Worm (Caenorhabditis elegans) whole organism, young adult: ENCODE results near the gene arx-2.

Source experiments
- D2030.7 ChIP-seq: fragments of 200-800 bp; sonication (Bioruptor generic); IDR thresholded peaks from 2 replicates; pipeline ENCODE4 v1.3.6; 2022; ENCODE audit warnings: missing genetic modification reagents, missing genetic modification characterization, missing compliant biosample characterization
- ceh-91 ChIP-seq: fragments of 200-800 bp; sonication (Bioruptor generic); IDR thresholded peaks from 2 replicates; pipeline ENCODE4 v1.3.6; 2022; ENCODE audit warnings: missing genetic modification reagents, missing genetic modification characterization, missing compliant biosample characterization
- gei-17 ChIP-seq: fragments of 200-800 bp; sonication (Bioruptor generic); optimal IDR thresholded peaks from 2 replicates; lab custom pipeline; 2018; ENCODE audit warnings: mild to moderate bottlenecking, missing genetic modification characterization, missing compliant biosample characterization
- nfya-1 ChIP-seq: sonication (generic microtip); optimal IDR thresholded peaks from 2 replicates; lab custom pipeline; 2017; ENCODE audit warnings: antibody characterized with exemption, missing compliant biosample characterization, missing genetic modification characterization, borderline replicate concordance; ENCODE audit not compliant: insufficient read depth
- snpc-1.3 ChIP-seq: sonication (generic microtip); optimal IDR thresholded peaks from 2 replicates; lab custom pipeline; 2017; ENCODE audit warnings: missing genetic modification characterization, mild to moderate bottlenecking, missing compliant biosample characterization, antibody characterized with exemption, moderate library complexity, missing genotype, missing genetic modification reagents; ENCODE audit not compliant: insufficient read depth
- unc-62 ChIP-seq: fragments of 150-350 bp; optimal IDR thresholded peaks from 2 replicates; lab custom pipeline; 2014; ENCODE audit warnings: missing biosample characterization, missing genetic modification reagents, missing genetic modification characterization
- ztf-28 ChIP-seq: fragments of 200-800 bp; sonication (Bioruptor generic); IDR thresholded peaks from 2 replicates; pipeline ENCODE4 v1.3.6; 2022; ENCODE audit warnings: missing genetic modification reagents, missing genetic modification characterization, missing compliant biosample characterization

- TF ChIP-seq ceh-91 (GFP tag; lab: Robert Waterston, UW): no peak
- no peak for TF ChIP-seq snpc-1.3 (tag; lab: Kevin White, UChicago)
- TF ChIP-seq D2030.7 (GFP tag; lab: Robert Waterston, UW): no peak
- TF ChIP-seq unc-62 (GFP tag; lab: Kevin White, UChicago): no peak
- no peak for TF ChIP-seq ztf-28 (GFP tag; lab: Robert Waterston, UW)
- TF ChIP-seq gei-17: no peak
- no peak for TF ChIP-seq nfya-1 (tag; lab: Kevin White, UChicago)
Measured at ce11 chrV:10287260-10287659, 50.9 kb downstream of the arx-2 start, which contains the start of gene B0024.3.
